Worm (Caenorhabditis elegans): ENCODE measurements around the gene T16G12.12.

- TF ChIP-seq lir-3 (tag; optimal IDR thresholded peaks at IDR 0.05; ENCODE audit: poor library complexity): no peak
- no peak for TF ChIP-seq ama-1 (optimal IDR thresholded peaks at IDR 0.05)
- TF ChIP-seq lsy-2 (tag; optimal IDR thresholded peaks at IDR 0.05): no peak
- TF ChIP-seq nhr-12 (tag; optimal IDR thresholded peaks at IDR 0.05): no peak
- TF ChIP-seq zip-4 (GFP tag; optimal IDR thresholded peaks at IDR 0.05): no peak
- TF ChIP-seq nhr-76 (tag; optimal IDR thresholded peaks at IDR 0.05): no peak
- TF ChIP-seq nhr-85 (tag): no peak
- no peak for TF ChIP-seq lin-39 (tag; optimal IDR thresholded peaks at IDR 0.05)
- no peak for TF ChIP-seq pqm-1 (tag; optimal IDR thresholded peaks at IDR 0.05)
- no peak for TF ChIP-seq aly-2 (tag; optimal IDR thresholded peaks at IDR 0.05)
- no peak for TF ChIP-seq unc-98 (GFP tag; IDR thresholded peaks at IDR 0.05)
- TF ChIP-seq fkh-10 (GFP tag; optimal IDR thresholded peaks at IDR 0.05): no peak
- no peak for TF ChIP-seq ztf-11 (tag; optimal IDR thresholded peaks at IDR 0.05)
Measured at ce11 chrIII:10101352-10101751, 47.9 kb downstream of the T16G12.12 start, which contains the start of gene kel-10.

Data from whole organism, L1 larva.